Fruit fly (Drosophila melanogaster) Kc167 (cell line): Measurements from ENCODE around the gene Nlg2.

ENCODE experiments used
- Sin3A ChIP-seq: fragments of >200 bp; optimal IDR thresholded peaks from 2 replicates; lab custom pipeline; 2018; ENCODE audit warnings: missing external identifiers
- h ChIP-seq: fragments of >200 bp; optimal IDR thresholded peaks from 3 replicates; lab custom pipeline; 2018; ENCODE audit warnings: missing external identifiers
- insv ChIP-seq: fragments of >200 bp; optimal IDR thresholded peaks from 3 replicates; lab custom pipeline; 2018; ENCODE audit warnings: missing external identifiers
- ttk ChIP-seq: sonication (Bioruptor generic); optimal IDR thresholded peaks from 2 replicates; lab custom pipeline; 2017; ENCODE audit warnings: missing external identifiers

dm6 chr2L:6920661-6921359 lies 46.1 kb downstream of the Nlg2 start, which contains the start of gene Hrb27C:
- TF ChIP-seq Sin3A (lab: Kevin White, UChicago), result no peak
- no peak for TF ChIP-seq insv (lab: Kevin White, UChicago)
- no peak for TF ChIP-seq h (lab: Kevin White, UChicago)
- TF ChIP-seq ttk (lab: Kevin White, UChicago), result no peak
